Fruit fly (Drosophila melanogaster): ENCODE data around the gene CG15283.

The CG15283 gene

DNA sequence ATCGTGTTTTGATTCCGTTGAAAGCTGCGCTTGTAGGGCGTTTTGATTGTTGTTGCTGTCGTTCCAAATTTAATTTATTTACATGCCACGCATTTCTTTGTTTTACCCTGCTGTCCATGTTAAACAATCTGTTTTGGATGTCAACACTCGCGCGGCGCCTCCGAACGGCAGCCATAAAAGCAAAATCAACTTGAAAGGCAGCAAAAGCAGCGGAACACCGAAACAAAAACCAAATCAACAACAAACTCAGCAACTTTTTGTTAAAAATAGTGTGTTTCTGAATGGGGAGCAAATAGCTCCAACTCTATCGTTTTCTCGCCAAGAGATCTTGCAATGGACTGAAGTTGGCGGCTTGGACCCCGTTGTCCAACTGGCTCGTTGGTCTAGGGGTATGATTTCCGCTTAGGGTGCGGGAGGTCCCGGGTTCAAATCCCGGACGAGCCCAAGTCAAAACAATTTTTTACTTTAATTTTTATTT lies 44.8 kb upstream of the CG15283 start:
- TF ChIP-seq CG8119 (GFP tag; IDR thresholded peaks at IDR 0.05) (0 out of 3 replicates have a peak, but pooled peaks have one; percentile 25), CG15336 (GFP tag; IDR thresholded peaks at IDR 0.05) (peak; percentile 41), fkh (GFP tag; optimal IDR thresholded peaks at IDR 0.05) (peak; percentile 70), eg (GFP tag; IDR thresholded peaks at IDR 0.05) (0 out of 3 replicates have a peak, but pooled peaks have one; percentile 42), CG10631 (GFP tag; optimal IDR thresholded peaks at IDR 0.05) (no peak), fd59A (GFP tag; optimal IDR thresholded peaks at IDR 0.05) (no peak)

DNA sequence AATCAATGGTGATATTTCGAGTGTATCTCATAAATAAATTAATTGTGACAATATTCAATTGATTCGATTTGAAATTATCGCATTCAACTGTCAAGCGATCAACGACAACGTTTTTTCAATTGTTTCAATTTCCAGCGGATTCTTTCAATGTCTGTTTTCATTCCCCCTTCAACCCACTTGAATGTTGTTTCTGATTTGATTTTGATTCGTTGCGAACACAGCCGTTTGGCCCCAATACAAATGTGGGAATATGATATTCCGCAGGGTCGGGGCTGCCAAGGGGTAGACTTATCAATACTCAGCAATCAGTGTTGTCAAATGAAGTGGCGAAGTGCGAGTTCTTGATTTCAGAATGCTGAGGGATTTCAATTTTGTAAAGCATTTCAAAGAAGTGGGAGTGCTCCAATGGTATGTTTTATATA lies 44.2 kb upstream of the CG15283 start:
- TF ChIP-seq Eip78C (GFP tag), result peak; percentile 58
- TF ChIP-seq dac (GFP tag; optimal IDR thresholded peaks at IDR 0.05), result no peak
- no peak for TF ChIP-seq CG6276 (GFP tag; optimal IDR thresholded peaks at IDR 0.05)
- TF ChIP-seq CG4318 (GFP tag; optimal IDR thresholded peaks at IDR 0.05), result no peak
- no peak for TF ChIP-seq CG1621 (tag; optimal IDR thresholded peaks at IDR 0.05)
- TF ChIP-seq Smox (GFP tag; optimal IDR thresholded peaks at IDR 0.05), result no peak
- TF ChIP-seq svp (GFP tag), result peak; percentile 3
- TF ChIP-seq Gug (GFP tag; IDR thresholded peaks at IDR 0.05), result no peak
- TF ChIP-seq spab (GFP tag; optimal IDR thresholded peaks at IDR 0.05), result no peak
- TF ChIP-seq CG6163 (GFP tag; IDR thresholded peaks at IDR 0.05), result 0 out of 3 replicates have a peak, but pooled peaks have one; percentile 26
- TF ChIP-seq Sox15 (GFP tag; optimal IDR thresholded peaks at IDR 0.05), result no peak
- TF ChIP-seq cyc (GFP tag; optimal IDR thresholded peaks at IDR 0.05), result no peak

DNA sequence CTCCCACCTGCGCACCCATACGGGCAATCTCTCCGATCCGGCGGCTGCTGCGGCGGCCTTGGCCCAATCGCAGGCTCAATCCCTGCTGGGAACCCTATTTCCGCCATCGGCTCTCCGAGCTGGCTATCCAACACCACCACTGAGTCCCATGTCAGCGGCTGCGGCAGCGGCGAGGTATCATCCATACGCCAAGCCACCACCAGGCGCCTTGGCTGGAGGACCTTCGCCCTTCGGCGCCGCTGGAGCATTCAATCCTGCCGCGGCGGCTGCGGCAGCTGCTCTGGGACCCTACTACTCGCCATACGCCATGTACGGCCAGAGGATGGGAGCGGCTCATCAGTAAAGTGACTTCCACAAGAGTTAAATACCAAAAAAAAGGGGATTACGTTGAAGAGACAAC lies 42.1 kb upstream of the CG15283 start:
- TF ChIP-seq Eip75B (GFP tag; optimal IDR thresholded peaks at IDR 0.05) (no peak), dsx (GFP tag; optimal IDR thresholded peaks at IDR 0.05; ENCODE audit: poor library complexity, severe bottlenecking) (no peak), CG32006 (GFP tag; optimal IDR thresholded peaks at IDR 0.05) (no peak), Ets21C (GFP tag; optimal IDR thresholded peaks at IDR 0.05) (no peak), salr (GFP tag; optimal IDR thresholded peaks at IDR 0.05) (no peak), fd59A (GFP tag; optimal IDR thresholded peaks at IDR 0.05) (no peak), net (GFP tag; optimal IDR thresholded peaks at IDR 0.05) (no peak), CG8119 (GFP tag; IDR thresholded peaks at IDR 0.05) (no peak), eg (GFP tag; IDR thresholded peaks at IDR 0.05) (no peak), CG6276 (GFP tag; optimal IDR thresholded peaks at IDR 0.05) (no peak)

DNA sequence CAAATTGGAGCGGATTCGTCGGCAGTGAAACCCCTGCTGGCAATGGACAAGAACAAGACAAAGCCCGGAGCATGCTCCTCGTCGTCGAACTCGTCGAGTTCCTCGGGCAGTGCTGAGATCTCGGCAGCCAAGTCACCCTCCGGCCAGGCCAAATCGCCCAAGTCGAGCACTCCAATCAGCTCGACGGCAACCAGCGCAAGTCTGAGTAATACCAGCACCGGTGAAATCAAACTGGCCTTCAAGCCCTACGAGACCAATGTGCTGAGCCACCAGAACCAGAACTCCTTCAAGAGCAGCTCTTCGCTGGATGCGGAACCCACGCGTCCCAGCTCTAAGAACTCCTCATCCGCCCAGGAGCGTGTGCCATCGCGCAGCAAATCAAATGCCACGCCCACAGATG lies 41.0 kb upstream of the CG15283 start:
- TF ChIP-seq Eip93F (GFP tag; optimal IDR thresholded peaks at IDR 0.05) (no peak), CG8119 (GFP tag; IDR thresholded peaks at IDR 0.05) (no peak), CG34406 (GFP tag; optimal IDR thresholded peaks at IDR 0.05) (no peak), cyc (GFP tag; optimal IDR thresholded peaks at IDR 0.05) (no peak), pdm3 (GFP tag; optimal IDR thresholded peaks at IDR 0.05) (no peak), Lpt (GFP tag; optimal IDR thresholded peaks at IDR 0.05) (no peak), CG6792 (GFP tag; optimal IDR thresholded peaks at IDR 0.05) (no peak)

DNA sequence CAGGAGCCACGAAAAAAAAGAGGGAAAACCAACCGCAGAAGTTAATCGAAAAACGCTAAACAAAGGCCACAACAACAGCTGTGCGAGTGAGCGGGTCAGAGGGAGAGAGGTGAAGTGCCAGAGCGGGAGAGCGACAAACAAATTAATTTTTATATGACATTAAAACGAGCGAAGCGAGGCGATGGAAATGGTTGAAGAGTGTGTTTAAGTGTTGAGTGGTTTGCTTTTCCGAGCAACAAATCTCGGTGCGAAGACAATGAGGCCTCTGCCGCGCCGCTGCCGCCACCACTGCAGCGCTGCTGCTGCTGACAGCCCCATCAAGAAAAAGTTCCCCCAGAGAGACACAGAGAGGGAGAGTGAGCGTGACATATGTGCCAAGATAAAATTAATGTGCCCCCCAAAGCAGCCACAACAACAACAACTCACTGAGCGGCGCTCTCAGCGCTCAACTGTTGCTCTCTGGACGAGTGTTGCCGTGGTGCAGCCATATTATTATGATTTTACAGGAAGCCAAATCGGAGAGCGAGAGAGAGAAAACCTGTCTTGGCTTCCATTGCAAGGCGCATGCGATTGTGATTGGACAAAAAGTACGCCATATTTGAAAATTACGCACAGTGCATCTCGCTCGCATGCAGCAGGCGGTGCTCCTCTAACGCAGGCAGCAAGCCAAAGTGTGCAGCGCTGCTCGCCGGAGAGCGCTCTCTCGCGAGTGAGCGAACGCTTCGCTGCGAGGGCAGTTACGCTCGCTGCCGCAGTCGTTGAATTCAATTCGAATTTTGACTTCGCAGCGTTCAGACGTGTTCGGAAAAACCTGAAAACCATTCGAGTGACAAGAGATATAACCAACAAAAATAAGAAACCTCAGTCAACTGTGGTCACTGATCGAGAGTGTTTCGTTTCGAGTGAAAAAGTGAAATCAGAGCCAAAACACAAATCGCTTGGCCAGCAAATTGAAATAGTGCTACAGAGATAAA lies 39.7 kb upstream of the CG15283 start, which contains the start of gene noc:
Gene noc, plus strand, starts transcription at position 763 of the 974 bp plus-strand sequence.
- TF ChIP-seq CG6276 (GFP tag; optimal IDR thresholded peaks at IDR 0.05), result peak; percentile 25
- peak; percentile 63 for TF ChIP-seq CG6163 (GFP tag; IDR thresholded peaks at IDR 0.05)
- no peak for TF ChIP-seq Eip93F (GFP tag; optimal IDR thresholded peaks at IDR 0.05)
- peak; percentile 38 for TF ChIP-seq net (GFP tag; optimal IDR thresholded peaks at IDR 0.05)
- no peak for TF ChIP-seq Ets21C (GFP tag; optimal IDR thresholded peaks at IDR 0.05)
- TF ChIP-seq CG8319 (GFP tag; optimal IDR thresholded peaks at IDR 0.05), result no peak
- no peak for TF ChIP-seq CG8632 (GFP tag; optimal IDR thresholded peaks at IDR 0.05)
- peak; percentile 15 for TF ChIP-seq cyc (GFP tag; optimal IDR thresholded peaks at IDR 0.05)
- peak; percentile 58 for TF ChIP-seq CG6854 (GFP tag; optimal IDR thresholded peaks at IDR 0.05)
- peak; percentile 63; the same call in 2 of the 3 replicates for TF ChIP-seq eg (GFP tag; IDR thresholded peaks at IDR 0.05)
- peak; percentile 50 for TF ChIP-seq CG15336 (GFP tag; IDR thresholded peaks at IDR 0.05)
- peak; percentile 89 for TF ChIP-seq Eip78C (GFP tag)
- TF ChIP-seq OdsH (GFP tag; optimal IDR thresholded peaks at IDR 0.05), result no peak
- peak; percentile 5 for TF ChIP-seq Smox (GFP tag; optimal IDR thresholded peaks at IDR 0.05)
- no peak for TF ChIP-seq CG6808 (GFP tag; optimal IDR thresholded peaks at IDR 0.05)
- peak; percentile 63 for TF ChIP-seq Sox14 (GFP tag; optimal IDR thresholded peaks at IDR 0.05)
- TF ChIP-seq CG6792 (GFP tag; optimal IDR thresholded peaks at IDR 0.05), result peak; percentile 25
- peak; percentile 26 for TF ChIP-seq Met (GFP tag; optimal IDR thresholded peaks at IDR 0.05)
- TF ChIP-seq topi (GFP tag; optimal IDR thresholded peaks at IDR 0.05), result peak; percentile 17
- TF ChIP-seq CG7368 (GFP tag; optimal IDR thresholded peaks at IDR 0.05), result peak; percentile 48
- TF ChIP-seq salr (GFP tag; optimal IDR thresholded peaks at IDR 0.05), result no peak
- TF ChIP-seq CG3032 (tag; optimal IDR thresholded peaks at IDR 0.05), result no peak
- TF ChIP-seq Lpt (GFP tag; optimal IDR thresholded peaks at IDR 0.05), result no peak
- TF ChIP-seq fd85E (GFP tag; optimal IDR thresholded peaks at IDR 0.05), result peak; percentile 51

All from whole organism, prepupa.